Fruit fly (Drosophila melanogaster): ENCODE measurements around the gene CG9500.

Gene CG9500

DNA sequence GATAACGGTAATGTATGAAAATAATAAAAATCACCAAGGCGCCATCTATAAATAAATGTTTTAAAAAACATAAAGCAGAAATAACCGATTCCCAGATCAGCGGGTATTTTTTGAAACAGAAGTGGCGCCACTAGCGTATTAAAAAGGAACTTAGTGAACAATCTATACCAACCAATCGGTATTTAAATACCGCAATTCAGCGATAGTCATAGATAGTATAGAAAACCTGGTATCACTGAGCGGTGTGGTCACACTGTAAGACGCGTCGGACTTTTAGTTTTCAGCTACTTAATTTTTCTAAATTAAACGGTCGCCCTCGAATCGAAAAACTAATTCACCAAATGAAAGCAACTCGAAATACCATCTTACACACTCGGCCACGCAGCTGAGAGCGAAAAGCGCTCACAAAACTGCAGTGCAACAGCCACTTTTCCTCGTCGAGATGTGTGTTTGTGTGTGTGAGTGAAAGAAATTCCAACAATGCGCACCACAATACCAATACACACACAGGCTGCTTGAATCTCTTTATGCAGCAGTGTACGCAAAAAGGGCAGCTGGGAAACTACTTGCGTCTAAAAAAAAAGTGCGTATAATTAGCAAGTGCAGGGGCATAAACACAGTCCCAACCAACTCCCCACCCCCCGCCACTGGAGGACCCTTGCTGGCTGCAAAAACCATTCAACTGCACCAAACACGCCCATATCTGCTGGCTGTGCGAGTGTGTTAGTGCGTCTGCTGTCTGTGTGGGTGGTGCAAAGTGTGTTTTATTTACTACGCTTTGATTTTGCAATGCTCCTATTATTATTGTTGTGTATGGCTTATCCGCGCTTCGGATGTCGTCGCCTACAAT, 34.4 kb downstream of the CG9500 start, which contains the start of gene PDZ-GEF (continued):
- no peak for TF ChIP-seq CG6175 (GFP tag; IDR thresholded peaks at IDR 0.05)
- no peak for TF ChIP-seq CG11093 (GFP tag; IDR thresholded peaks at IDR 0.05)
- peak; percentile 46 for TF ChIP-seq CG12391 (tag; optimal IDR thresholded peaks at IDR 0.05)
- TF ChIP-seq Sry-β (GFP tag; optimal IDR thresholded peaks at IDR 0.05) = no peak
- peak; percentile 80 for TF ChIP-seq CG2199 (GFP tag; IDR thresholded peaks at IDR 0.05)
- peak; percentile 70 for TF ChIP-seq trem (tag; optimal IDR thresholded peaks at IDR 0.05)
- no peak for TF ChIP-seq tna (GFP tag; IDR thresholded peaks at IDR 0.05; ENCODE audit: partially characterized antibody)
- TF ChIP-seq fd64A (GFP tag; optimal IDR thresholded peaks at IDR 0.05) = no peak
- TF ChIP-seq CG11695 (GFP tag; IDR thresholded peaks at IDR 0.05) = no peak
- TF ChIP-seq CG14710 (tag; optimal IDR thresholded peaks at IDR 0.05) = peak; percentile 99
- TF ChIP-seq CG11398 (GFP tag; optimal IDR thresholded peaks at IDR 0.05) = no peak
- TF ChIP-seq Max (GFP tag; optimal IDR thresholded peaks at IDR 0.05) = peak; percentile 34
- peak; percentile 30 for TF ChIP-seq CG6689 (GFP tag; IDR thresholded peaks at IDR 0.05)
- TF ChIP-seq CG7271 (tag; optimal IDR thresholded peaks at IDR 0.05) = no peak
- TF ChIP-seq Fer2 (tag; optimal IDR thresholded peaks at IDR 0.05) = no peak
- TF ChIP-seq D (optimal IDR thresholded peaks at IDR 0.05) = peak; percentile 67
- TF ChIP-seq D (GFP tag; optimal IDR thresholded peaks at IDR 0.05) = no peak
- TF ChIP-seq jing (GFP tag; optimal IDR thresholded peaks at IDR 0.05) = no peak
- TF ChIP-seq bsh (GFP tag; optimal IDR thresholded peaks at IDR 0.05) = peak in 1 of 2 experiments; percentile 47
- no peak for TF ChIP-seq Gsc (GFP tag; IDR thresholded peaks at IDR 0.05)
- TF ChIP-seq Lpt (GFP tag; optimal IDR thresholded peaks at IDR 0.05) = no peak
- TF ChIP-seq CG30403 (GFP tag; optimal IDR thresholded peaks at IDR 0.05) = peak; percentile 54
- peak; percentile 57 for TF ChIP-seq CG15601 (tag; optimal IDR thresholded peaks at IDR 0.05)
- no peak for TF ChIP-seq Tbp (GFP tag; optimal IDR thresholded peaks at IDR 0.05)
- TF ChIP-seq CG11085 (GFP tag; IDR thresholded peaks at IDR 0.05) = no peak
- TF ChIP-seq z (GFP tag; IDR thresholded peaks at IDR 0.05) = no peak
- TF ChIP-seq Deaf1 (tag; optimal IDR thresholded peaks at IDR 0.05) = peak; percentile 17
- TF ChIP-seq Lim3 (GFP tag; IDR thresholded peaks at IDR 0.05) = no peak
- TF ChIP-seq vfl (GFP tag; optimal IDR thresholded peaks at IDR 0.05) = no peak
- peak; percentile 14 for TF ChIP-seq CG18619 (GFP tag; optimal IDR thresholded peaks at IDR 0.05)
- TF ChIP-seq p53 (GFP tag; optimal IDR thresholded peaks at IDR 0.05) = peak; percentile 69
- peak; percentile 42 for TF ChIP-seq H2.0 (GFP tag; IDR thresholded peaks at IDR 0.05)
- TF ChIP-seq Hr3 (GFP tag; optimal IDR thresholded peaks at IDR 0.05) = peak; percentile 35
- no peak for TF ChIP-seq usp (GFP tag; optimal IDR thresholded peaks at IDR 0.05)
- peak; percentile 62; the same call in 1 of the 3 replicates for TF ChIP-seq CG6791 (GFP tag; IDR thresholded peaks at IDR 0.05; ENCODE audit: partially characterized antibody)
- TF ChIP-seq Dp (GFP tag; optimal IDR thresholded peaks at IDR 0.05) = peak; percentile 68
- peak; percentile 30 for TF ChIP-seq btn (GFP tag; optimal IDR thresholded peaks at IDR 0.05)
- peak; percentile 46 for TF ChIP-seq Blimp-1 (GFP tag; optimal IDR thresholded peaks at IDR 0.05)
- TF ChIP-seq CG10274 (GFP tag; optimal IDR thresholded peaks at IDR 0.05) = no peak
- no peak for TF ChIP-seq prd (optimal IDR thresholded peaks at IDR 0.05)
- TF ChIP-seq prd (GFP tag; IDR thresholded peaks at IDR 0.05) = peak; percentile 60
- no peak for TF ChIP-seq C15 (GFP tag; IDR thresholded peaks at IDR 0.05)
- TF ChIP-seq HLH54F (GFP tag; optimal IDR thresholded peaks at IDR 0.05) = peak; percentile 16
- no peak for TF ChIP-seq D19A (tag; optimal IDR thresholded peaks at IDR 0.05)
- TF ChIP-seq repo (GFP tag; optimal IDR thresholded peaks at IDR 0.05) = peak; percentile 14
- TF ChIP-seq CG10462 (GFP tag; optimal IDR thresholded peaks at IDR 0.05) = peak; percentile 21
- peak; percentile 43; the same call in 1 of the 4 replicates for TF ChIP-seq Gug (GFP tag; IDR thresholded peaks at IDR 0.05)
- TF ChIP-seq Ravus (GFP tag; IDR thresholded peaks at IDR 0.05) = no peak
- TF ChIP-seq Xbp1 (GFP tag; optimal IDR thresholded peaks at IDR 0.05) = peak; percentile 77
- TF ChIP-seq run (tag; optimal IDR thresholded peaks at IDR 0.05) = no peak

Measured in whole organism, embryonic.